Fruit fly (Drosophila melanogaster): ENCODE results near the gene CG7213.
A peak's percentile ranks its signal among the peaks of the same experiment; 100 is the strongest.

CG7213 gene

DNA sequence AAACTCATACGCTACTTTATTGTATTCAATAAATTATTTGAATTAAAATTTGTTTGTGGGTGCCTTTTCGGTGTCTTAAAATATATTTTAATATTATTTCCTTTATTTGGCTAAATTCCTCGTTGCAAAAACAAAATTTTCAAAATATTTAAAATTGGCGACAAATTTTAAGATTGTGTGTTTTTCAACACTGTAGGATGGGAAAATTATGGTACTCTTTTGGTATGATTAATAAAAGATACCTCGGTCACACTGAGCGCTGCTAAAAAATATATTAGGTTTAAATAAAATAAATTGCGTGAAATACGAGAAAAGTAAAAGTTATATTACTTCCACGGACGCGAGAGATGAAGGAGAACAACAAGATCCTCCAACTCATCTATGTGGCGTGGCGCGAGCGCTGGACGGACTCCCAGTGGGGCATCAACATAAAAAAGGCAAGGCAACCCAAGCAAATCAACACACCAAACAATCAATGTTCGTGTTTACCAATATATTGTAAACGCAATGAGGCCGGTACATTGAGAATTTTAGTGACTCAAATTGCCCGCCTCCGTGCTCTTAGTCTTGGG is 49.3 kb downstream of the CG7213 start, which contains the start of gene MED24:
Gene MED24 (plus strand): TSS at position 229 of the 572 bp plus-strand sequence.
- TF ChIP-seq CG14655 (GFP tag; optimal IDR thresholded peaks at IDR 0.05) (no peak), Ets98B (GFP tag; IDR thresholded peaks at IDR 0.05) (no peak), CG34367 (tag; optimal IDR thresholded peaks at IDR 0.05) (no peak), CG17806 (tag; optimal IDR thresholded peaks at IDR 0.05) (no peak), CG13204 (GFP tag; optimal IDR thresholded peaks at IDR 0.05) (no peak), CG9948 (tag; optimal IDR thresholded peaks at IDR 0.05) (no peak), CG12605 (GFP tag; IDR thresholded peaks at IDR 0.05) (no peak), CG8301 (tag; optimal IDR thresholded peaks at IDR 0.05) (no peak), Pif1A (GFP tag; optimal IDR thresholded peaks at IDR 0.05) (no peak), CG15710 (tag; optimal IDR thresholded peaks at IDR 0.05) (no peak)

dm6 chr3L:8189234-8189633 is 51.2 kb downstream of the CG7213 start:
- TF ChIP-seq Ets98B (GFP tag; IDR thresholded peaks at IDR 0.05) = no peak
- TF ChIP-seq EcR (GFP tag; optimal IDR thresholded peaks at IDR 0.05) = no peak
- TF ChIP-seq CG17806 (tag; optimal IDR thresholded peaks at IDR 0.05) = no peak
- no peak for TF ChIP-seq fd96Ca (GFP tag; IDR thresholded peaks at IDR 0.05)
- TF ChIP-seq CG15710 (tag; optimal IDR thresholded peaks at IDR 0.05) = no peak
- TF ChIP-seq CG10348 (GFP tag; IDR thresholded peaks at IDR 0.05) = no peak
- no peak for TF ChIP-seq CG32121 (GFP tag; IDR thresholded peaks at IDR 0.05)
- TF ChIP-seq CG8159 (tag; optimal IDR thresholded peaks at IDR 0.05) = no peak

DNA sequence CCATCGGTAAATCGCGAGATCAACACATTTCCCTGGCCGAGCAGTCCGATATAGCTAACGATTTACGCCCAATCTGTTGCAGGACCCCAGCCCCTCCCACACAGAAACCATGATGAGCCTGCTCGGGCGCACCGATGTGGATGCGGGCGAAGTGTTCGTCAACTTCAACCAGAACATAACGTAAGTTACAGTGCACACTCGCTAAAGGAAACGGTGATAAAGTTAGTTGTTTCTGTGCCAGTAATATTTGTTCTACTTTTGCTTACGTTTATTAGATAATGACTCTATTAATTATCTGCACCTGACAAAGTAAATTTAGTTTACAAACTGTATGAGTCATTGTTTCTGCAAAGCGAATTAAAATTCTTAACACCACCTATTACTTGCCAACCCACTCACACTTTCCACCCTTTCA is 53.0 kb downstream of the CG7213 start:
- TF ChIP-seq Ets98B (GFP tag; IDR thresholded peaks at IDR 0.05) (peak; percentile 16; the same call in 1 of the 2 replicates), EcR (GFP tag; optimal IDR thresholded peaks at IDR 0.05) (no peak), CG32121 (GFP tag; IDR thresholded peaks at IDR 0.05) (0 out of 2 replicates have a peak, but pooled peaks have one; percentile 30)

- TF ChIP-seq D1 (tag; optimal IDR thresholded peaks at IDR 0.05) (no peak), Pif1B (GFP tag; optimal IDR thresholded peaks at IDR 0.05) (peak; percentile 73), fd96Ca (GFP tag; IDR thresholded peaks at IDR 0.05) (peak; percentile 81), CG12605 (GFP tag; IDR thresholded peaks at IDR 0.05) (peak; percentile 50; the same call in 1 of the 2 replicates), CG4496 (GFP tag; IDR thresholded peaks at IDR 0.05) (peak; percentile 92), EcR (GFP tag; optimal IDR thresholded peaks at IDR 0.05) (no peak), CG32121 (GFP tag; IDR thresholded peaks at IDR 0.05) (peak; percentile 89), CG17806 (tag; optimal IDR thresholded peaks at IDR 0.05) (peak; percentile 73), CG9948 (tag; optimal IDR thresholded peaks at IDR 0.05) (peak; percentile 73), CG10348 (GFP tag; IDR thresholded peaks at IDR 0.05) (peak; percentile 77), CG8159 (tag; optimal IDR thresholded peaks at IDR 0.05) (peak; percentile 82), CG34367 (tag; optimal IDR thresholded peaks at IDR 0.05) (peak; percentile 69), gl (tag; optimal IDR thresholded peaks at IDR 0.05) (peak; percentile 19), rn (GFP tag; IDR thresholded peaks at IDR 0.05) (peak; percentile 84), Snoo (tag; optimal IDR thresholded peaks at IDR 0.05) (peak; percentile 78), CG8301 (tag; optimal IDR thresholded peaks at IDR 0.05) (peak; percentile 74), Pif1A (GFP tag; optimal IDR thresholded peaks at IDR 0.05) (no peak), CG14655 (GFP tag; optimal IDR thresholded peaks at IDR 0.05) (no peak), CG15710 (tag; optimal IDR thresholded peaks at IDR 0.05) (peak; percentile 87), CG13204 (GFP tag; optimal IDR thresholded peaks at IDR 0.05) (no peak), Ets98B (GFP tag; IDR thresholded peaks at IDR 0.05) (peak; percentile 82)
Observed at dm6 chr3L:8186627-8187396, 53.6 kb downstream of the CG7213 start, which contains the start of the genes ERR and Atg18a. TSS of gene ERR (minus strand) at chr3L:8186671. TSS of gene Atg18a (plus strand) at chr3L:8186857.

DNA sequence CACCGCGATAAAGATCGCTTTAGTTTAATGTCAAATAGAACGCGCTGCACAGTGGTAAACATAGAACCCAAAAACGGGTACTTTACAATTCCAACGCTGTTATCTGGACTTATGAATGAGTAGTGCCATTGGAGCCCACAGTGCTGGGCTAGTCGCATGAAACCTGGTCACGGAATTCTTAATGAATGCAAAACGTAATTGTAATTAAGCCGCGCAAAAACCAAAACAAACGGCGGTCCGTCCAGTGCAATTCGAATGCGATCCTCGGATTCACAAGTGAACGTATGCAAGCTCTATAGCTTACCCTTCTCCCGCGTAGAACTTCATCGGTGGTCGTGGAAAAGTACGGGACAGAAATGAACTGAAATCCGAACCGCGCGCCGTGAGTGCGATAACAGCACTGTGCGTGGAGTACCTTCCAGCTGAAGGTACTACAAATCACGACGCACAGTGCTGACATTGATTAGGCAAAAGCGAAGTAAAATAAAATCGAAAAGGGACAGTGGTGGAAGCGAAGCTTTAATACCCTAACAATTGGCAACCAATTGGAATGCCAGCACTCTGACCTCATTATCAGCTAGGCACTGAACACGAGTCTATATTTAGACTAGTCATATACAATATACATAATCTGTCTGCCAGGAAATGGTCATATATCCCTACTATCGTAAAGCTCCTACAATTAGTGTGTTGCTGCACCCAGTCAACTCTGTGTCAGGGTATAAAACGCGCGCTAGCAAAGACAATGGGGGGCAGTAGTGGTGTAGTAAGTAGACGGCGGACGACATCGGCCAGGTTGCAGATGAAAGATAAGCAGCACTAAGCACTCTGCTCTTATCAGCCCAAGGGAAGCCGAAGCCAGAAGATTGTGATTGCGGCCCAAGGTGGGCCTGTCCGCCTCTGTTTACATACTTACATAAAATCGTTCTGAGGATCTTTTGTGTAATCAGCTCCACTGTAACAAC is 54.9 kb downstream of the CG7213 start:
- TF ChIP-seq fd96Ca (GFP tag; IDR thresholded peaks at IDR 0.05) (peak; percentile 72), CG32121 (GFP tag; IDR thresholded peaks at IDR 0.05) (peak; percentile 42; the same call in 1 of the 2 replicates), CG8301 (tag; optimal IDR thresholded peaks at IDR 0.05) (peak; percentile 59), CG10348 (GFP tag; IDR thresholded peaks at IDR 0.05) (no peak), Pif1B (GFP tag; optimal IDR thresholded peaks at IDR 0.05) (peak; percentile 65), CG14655 (GFP tag; optimal IDR thresholded peaks at IDR 0.05) (no peak), gl (tag; optimal IDR thresholded peaks at IDR 0.05) (no peak), Ets98B (GFP tag; IDR thresholded peaks at IDR 0.05) (peak; percentile 53), CG15710 (tag; optimal IDR thresholded peaks at IDR 0.05) (peak; percentile 57), CG17806 (tag; optimal IDR thresholded peaks at IDR 0.05) (peak; percentile 33), CG4496 (GFP tag; IDR thresholded peaks at IDR 0.05) (peak; percentile 66; the same call in 2 of the 3 replicates), CG9948 (tag; optimal IDR thresholded peaks at IDR 0.05) (peak; percentile 48), EcR (GFP tag; optimal IDR thresholded peaks at IDR 0.05) (peak; percentile 25), CG8159 (tag; optimal IDR thresholded peaks at IDR 0.05) (peak; percentile 74), Snoo (tag; optimal IDR thresholded peaks at IDR 0.05) (peak; percentile 42), rn (GFP tag; IDR thresholded peaks at IDR 0.05) (no peak), D1 (tag; optimal IDR thresholded peaks at IDR 0.05) (no peak), CG12605 (GFP tag; IDR thresholded peaks at IDR 0.05) (no peak), CG34367 (tag; optimal IDR thresholded peaks at IDR 0.05) (peak; percentile 36)
